Fruit fly (Drosophila melanogaster): ENCODE data around the gene CG13630.

The CG13630 gene

DNA sequence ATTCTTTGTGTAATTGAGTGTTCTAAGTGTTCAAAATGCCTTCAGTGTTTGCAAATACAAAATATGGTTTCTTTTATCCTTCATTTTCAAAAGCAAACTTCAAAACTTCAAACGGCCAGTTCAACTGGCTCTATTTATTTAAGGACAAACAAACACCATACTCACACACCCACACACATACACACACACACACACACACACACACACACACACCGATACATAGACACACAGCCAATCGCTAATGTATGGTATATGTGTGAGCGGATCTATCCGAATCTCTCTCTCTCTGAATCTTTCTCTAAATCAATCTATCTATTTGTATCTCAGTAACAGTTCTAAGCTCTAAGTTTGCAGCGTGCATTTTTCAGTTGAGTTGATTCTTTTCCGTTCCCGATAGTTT is 26.3 kb downstream of the CG13630 start:
- no peak for TF ChIP-seq CG6808 (GFP tag; optimal IDR thresholded peaks at IDR 0.05)
- TF ChIP-seq fd59A (GFP tag; optimal IDR thresholded peaks at IDR 0.05) = no peak
- no peak for TF ChIP-seq CG8119 (GFP tag; IDR thresholded peaks at IDR 0.05)
- no peak for TF ChIP-seq Sox15 (GFP tag; optimal IDR thresholded peaks at IDR 0.05)
- no peak for TF ChIP-seq Lpt (GFP tag; optimal IDR thresholded peaks at IDR 0.05)
- no peak for TF ChIP-seq CG4318 (GFP tag; optimal IDR thresholded peaks at IDR 0.05)
- no peak for TF ChIP-seq CG3032 (tag; optimal IDR thresholded peaks at IDR 0.05)
- no peak for TF ChIP-seq topi (GFP tag; optimal IDR thresholded peaks at IDR 0.05)
- TF ChIP-seq spab (GFP tag; optimal IDR thresholded peaks at IDR 0.05) = no peak
- TF ChIP-seq Eip78C (GFP tag) = no peak
- no peak for TF ChIP-seq CG6276 (GFP tag; optimal IDR thresholded peaks at IDR 0.05)
- no peak for TF ChIP-seq Hr39 (GFP tag; optimal IDR thresholded peaks at IDR 0.05)
- TF ChIP-seq Hr4 (GFP tag; optimal IDR thresholded peaks at IDR 0.05) = no peak
- TF ChIP-seq CG6854 (GFP tag; optimal IDR thresholded peaks at IDR 0.05) = no peak
- no peak for TF ChIP-seq acj6 (GFP tag; optimal IDR thresholded peaks at IDR 0.05)
- no peak for TF ChIP-seq Hr38 (GFP tag; optimal IDR thresholded peaks at IDR 0.05)
- TF ChIP-seq vri (GFP tag; optimal IDR thresholded peaks at IDR 0.05) = no peak
- no peak for TF ChIP-seq CG31627 (GFP tag; optimal IDR thresholded peaks at IDR 0.05)

DNA sequence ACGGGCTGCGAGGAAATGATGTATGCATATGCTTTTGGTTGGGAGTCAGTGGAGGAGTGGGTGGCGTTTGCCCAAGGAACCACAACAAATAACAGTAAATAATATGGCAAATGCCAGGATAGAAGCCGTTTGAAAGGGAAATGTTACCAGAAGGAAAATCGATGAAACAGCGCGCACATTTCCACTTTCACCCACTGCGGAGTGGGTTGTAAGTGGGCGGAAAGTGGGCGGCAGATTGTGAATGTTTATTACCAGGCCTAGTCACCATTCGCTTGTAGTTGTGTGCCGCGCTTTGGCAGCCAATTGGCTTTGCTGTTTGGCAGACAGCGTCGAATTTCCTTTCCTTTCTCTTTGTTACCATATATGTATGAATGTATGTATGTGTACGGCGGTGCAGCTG is 47.5 kb downstream of the CG13630 start:
- TF ChIP-seq Sox102F (GFP tag; optimal IDR thresholded peaks at IDR 0.05) = no peak
- no peak for TF ChIP-seq CG6808 (GFP tag; optimal IDR thresholded peaks at IDR 0.05)
- TF ChIP-seq CG34406 (GFP tag; optimal IDR thresholded peaks at IDR 0.05) = no peak
- TF ChIP-seq CG6163 (GFP tag; IDR thresholded peaks at IDR 0.05) = no peak
- TF ChIP-seq CG11762 (GFP tag; optimal IDR thresholded peaks at IDR 0.05; ENCODE audit: insufficient read depth) = no peak
- TF ChIP-seq dac (GFP tag; optimal IDR thresholded peaks at IDR 0.05) = no peak
- TF ChIP-seq Hr39 (GFP tag; optimal IDR thresholded peaks at IDR 0.05) = no peak
- TF ChIP-seq CG16779 (tag; optimal IDR thresholded peaks at IDR 0.05) = no peak
- TF ChIP-seq pdm3 (GFP tag; optimal IDR thresholded peaks at IDR 0.05) = no peak
- TF ChIP-seq CG8319 (GFP tag; optimal IDR thresholded peaks at IDR 0.05) = no peak
- no peak for TF ChIP-seq CG32006 (GFP tag; optimal IDR thresholded peaks at IDR 0.05)
- no peak for TF ChIP-seq cyc (GFP tag; optimal IDR thresholded peaks at IDR 0.05)
- no peak for TF ChIP-seq CG9139 (GFP tag; optimal IDR thresholded peaks at IDR 0.05)
- TF ChIP-seq OdsH (GFP tag; optimal IDR thresholded peaks at IDR 0.05) = no peak
- TF ChIP-seq Eip78C (GFP tag) = no peak
- TF ChIP-seq achi (GFP tag; optimal IDR thresholded peaks at IDR 0.05) = no peak
- TF ChIP-seq CG1621 (tag; optimal IDR thresholded peaks at IDR 0.05) = no peak
- no peak for TF ChIP-seq dsx (GFP tag; optimal IDR thresholded peaks at IDR 0.05; ENCODE audit: poor library complexity, severe bottlenecking)
- no peak for TF ChIP-seq fd59A (GFP tag; optimal IDR thresholded peaks at IDR 0.05)
- no peak for TF ChIP-seq CG8632 (GFP tag; optimal IDR thresholded peaks at IDR 0.05)

All from whole organism, prepupa.